Fruit fly (Drosophila melanogaster): Measurements from ENCODE around the gene Jon99Cii.

The Jon99Cii gene

DNA sequence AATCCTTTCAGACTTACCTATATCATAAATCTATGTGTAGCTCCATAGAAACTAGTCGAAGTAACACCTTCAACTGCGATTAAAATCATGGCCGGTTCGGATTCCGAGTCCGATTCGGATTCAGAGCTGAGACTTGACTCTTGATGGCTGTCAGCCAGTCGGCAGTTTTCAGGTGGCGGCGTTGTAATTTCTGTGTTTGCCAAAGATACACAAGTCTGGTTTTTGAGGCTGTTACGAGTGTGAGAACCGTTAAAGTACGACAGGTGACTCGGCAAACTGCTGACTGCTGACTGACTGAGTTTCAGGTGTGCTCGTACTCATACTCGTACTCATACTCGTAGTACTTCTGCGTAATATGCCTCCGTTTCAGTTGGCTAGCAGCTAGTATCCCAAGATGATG is 33.2 kb downstream of the Jon99Cii start (continued):
- TF ChIP-seq ase (GFP tag; IDR thresholded peaks at IDR 0.05) (no peak), crol (GFP tag; IDR thresholded peaks at IDR 0.05) (no peak), bigmax (GFP tag; optimal IDR thresholded peaks at IDR 0.05) (no peak), tx (GFP tag; optimal IDR thresholded peaks at IDR 0.05) (no peak), CG12391 (tag; optimal IDR thresholded peaks at IDR 0.05) (no peak), lov (optimal IDR thresholded peaks at IDR 0.05) (no peak), lov (GFP tag; IDR thresholded peaks at IDR 0.05) (no peak), CTCF (GFP tag; optimal IDR thresholded peaks at IDR 0.05) (no peak), CG7987 (GFP tag; optimal IDR thresholded peaks at IDR 0.05) (peak; percentile 41), CG6175 (GFP tag; IDR thresholded peaks at IDR 0.05) (no peak), emc (GFP tag; optimal IDR thresholded peaks at IDR 0.05) (no peak), Mes4 (GFP tag; optimal IDR thresholded peaks at IDR 0.05) (no peak), CG4617 (GFP tag; optimal IDR thresholded peaks at IDR 0.05; ENCODE audit: borderline replicate concordance) (no peak), Sry-β (GFP tag; optimal IDR thresholded peaks at IDR 0.05) (no peak), CG4328 (GFP tag; optimal IDR thresholded peaks at IDR 0.05) (no peak), cas (GFP tag; IDR thresholded peaks at IDR 0.05) (no peak), hkb (optimal IDR thresholded peaks at IDR 0.05) (no peak), hkb (GFP tag; IDR thresholded peaks at IDR 0.05) (0 out of 2 replicates have a peak, but pooled peaks have one; percentile 14), CG10565 (GFP tag; optimal IDR thresholded peaks at IDR 0.05) (no peak), CHES-1-like (GFP tag; optimal IDR thresholded peaks at IDR 0.05) (peak; percentile 2), pros (GFP tag; optimal IDR thresholded peaks at IDR 0.05) (no peak), Asciz (GFP tag; optimal IDR thresholded peaks at IDR 0.05) (no peak), Hr3 (GFP tag; optimal IDR thresholded peaks at IDR 0.05) (no peak), CG7963 (GFP tag; IDR thresholded peaks at IDR 0.05; ENCODE audit: partially characterized antibody) (no peak), CG11085 (GFP tag; IDR thresholded peaks at IDR 0.05) (no peak), Hey (tag; optimal IDR thresholded peaks at IDR 0.05) (peak; percentile 25), CG12236 (GFP tag; optimal IDR thresholded peaks at IDR 0.05) (no peak), da (GFP tag; optimal IDR thresholded peaks at IDR 0.05) (no peak), CG6272 (GFP tag; IDR thresholded peaks at IDR 0.05) (no peak), CG12744 (GFP tag; optimal IDR thresholded peaks at IDR 0.05) (no peak), lab (GFP tag; optimal IDR thresholded peaks at IDR 0.05) (peak; percentile 80), Chrac-16 (GFP tag; optimal IDR thresholded peaks at IDR 0.05) (no peak), CG10959 (GFP tag; IDR thresholded peaks at IDR 0.05) (no peak), hb (GFP tag; IDR thresholded peaks at IDR 0.05; ENCODE audit: partially characterized antibody) (no peak), CG3065 (GFP tag; optimal IDR thresholded peaks at IDR 0.05) (no peak), zen2 (GFP tag; IDR thresholded peaks at IDR 0.05; ENCODE audit: partially characterized antibody) (no peak), Rx (GFP tag; IDR thresholded peaks at IDR 0.05) (no peak), psq (GFP tag; optimal IDR thresholded peaks at IDR 0.05) (no peak), CG11695 (GFP tag; IDR thresholded peaks at IDR 0.05) (no peak), Hmr (GFP tag; optimal IDR thresholded peaks at IDR 0.05) (peak; percentile 72), gce (GFP tag; IDR thresholded peaks at IDR 0.05) (no peak), CG32767 (GFP tag; IDR thresholded peaks at IDR 0.05) (no peak), CG17802 (tag; optimal IDR thresholded peaks at IDR 0.05) (no peak), CG9215 (GFP tag; IDR thresholded peaks at IDR 0.05) (no peak), bbx (GFP tag; IDR thresholded peaks at IDR 0.05; ENCODE audit: partially characterized antibody) (no peak), CG30431 (GFP tag; optimal IDR thresholded peaks at IDR 0.05) (no peak), CG32532 (GFP tag; IDR thresholded peaks at IDR 0.05) (peak; percentile 32; the same call in 1 of the 2 replicates), Dp (GFP tag; optimal IDR thresholded peaks at IDR 0.05) (no peak), run (tag; optimal IDR thresholded peaks at IDR 0.05) (no peak), Optix (GFP tag; IDR thresholded peaks at IDR 0.05) (no peak), CG7271 (tag; optimal IDR thresholded peaks at IDR 0.05) (no peak), CG10979 (tag; optimal IDR thresholded peaks at IDR 0.05) (no peak), sqz (GFP tag; optimal IDR thresholded peaks at IDR 0.05) (no peak)
